Worm (Caenorhabditis elegans) whole organism, L2 larva: Measurements from ENCODE around the gene cyk-7.

ENCODE experiments used
- ama-1 ChIP-seq: fragments of 150-350 bp; optimal IDR thresholded peaks from 2 replicates; lab custom pipeline; 2018; ENCODE audit warnings: inconsistent platforms
- ceh-82 ChIP-seq: fragments of 150-350 bp; optimal IDR thresholded peaks from 2 replicates; lab custom pipeline; 2014; ENCODE audit warnings: missing biosample characterization, missing genetic modification characterization
- lin-11 ChIP-seq: fragments of 150-350 bp; sonication (generic microtip); optimal IDR thresholded peaks from 2 replicates; lab custom pipeline; 2014; ENCODE audit warnings: missing biosample characterization, missing genetic modification characterization, inconsistent platforms, mixed read lengths
- nhr-11 ChIP-seq: fragments of 150-350 bp; optimal IDR thresholded peaks from 2 replicates; lab custom pipeline; 2014; ENCODE audit warnings: missing biosample characterization, missing genetic modification characterization
- nhr-12 ChIP-seq: fragments of 150-350 bp; optimal IDR thresholded peaks from 2 replicates; lab custom pipeline; 2014; ENCODE audit warnings: missing biosample characterization, missing genetic modification characterization
- nhr-129 ChIP-seq: fragments of 150-350 bp; optimal IDR thresholded peaks from 2 replicates; lab custom pipeline; 2014; ENCODE audit warnings: missing biosample characterization, missing genetic modification characterization
- nhr-23 ChIP-seq: fragments of 150-350 bp; optimal IDR thresholded peaks from 2 replicates; lab custom pipeline; 2014; ENCODE audit warnings: missing biosample characterization, missing genetic modification reagents, missing genetic modification characterization
- nhr-237 ChIP-seq: fragments of 150-350 bp; optimal IDR thresholded peaks from 2 replicates; lab custom pipeline; 2014; ENCODE audit warnings: missing biosample characterization, missing genetic modification characterization
- nhr-77 ChIP-seq: fragments of 150-350 bp; optimal IDR thresholded peaks from 2 replicates; lab custom pipeline; 2014; ENCODE audit warnings: missing biosample characterization, missing genetic modification characterization
- skn-1 ChIP-seq: sonication (generic microtip); optimal IDR thresholded peaks from 2 replicates; lab custom pipeline; 2017; ENCODE audit warnings: missing biosample characterization, missing genetic modification characterization
- snpc-4 ChIP-seq: fragments of 150-350 bp; optimal IDR thresholded peaks from 2 replicates; lab custom pipeline; 2014; ENCODE audit warnings: missing biosample characterization, missing genetic modification characterization

DNA sequence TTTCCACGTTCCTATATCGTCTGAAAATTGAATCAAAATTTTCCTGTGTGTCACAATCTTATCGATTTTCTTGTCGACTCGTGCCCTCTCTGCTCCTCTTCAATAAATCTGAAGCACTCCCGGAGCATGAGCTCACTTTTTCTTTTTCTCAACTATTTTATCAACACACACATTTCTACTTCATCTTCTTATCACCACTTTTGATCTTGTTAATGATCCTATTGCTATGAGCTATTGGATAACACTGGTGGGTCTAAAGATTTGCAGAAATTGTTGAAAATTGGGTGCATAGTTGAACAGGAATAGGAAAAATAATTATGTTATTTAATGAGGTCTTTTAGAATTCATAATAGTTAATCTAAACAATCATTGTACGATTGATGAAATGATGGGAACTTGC, 10.0 kb upstream of the cyk-7 start:
- TF ChIP-seq nhr-77 (tag; lab: Kevin White, UChicago) (no peak), nhr-129 (tag; lab: Kevin White, UChicago) (no peak), nhr-23 (tag; lab: Kevin White, UChicago) (no peak), ceh-82 (tag; lab: Kevin White, UChicago) (no peak), skn-1 (tag; lab: Kevin White, UChicago) (no peak), snpc-4 (no peak), nhr-12 (tag; lab: Kevin White, UChicago) (no peak), ama-1 (no peak), lin-11 (tag; lab: Kevin White, UChicago) (no peak), nhr-11 (tag; lab: Kevin White, UChicago) (no peak), nhr-237 (tag; lab: Kevin White, UChicago) (no peak)
